Worm (Caenorhabditis elegans) whole organism, L4 larva: ENCODE results near the gene C56A3.8.

Source experiments
- F26F4.8 ChIP-seq: fragments of 200-800 bp; sonication (Bioruptor generic); conservative IDR thresholded peaks from 2 replicates; pipeline ENCODE4 v1.3.6; 2022; ENCODE audit warnings: missing genetic modification characterization, missing compliant biosample characterization
- R02D3.7 ChIP-seq: fragments of 150-350 bp; sonication (generic microtip); optimal IDR thresholded peaks from 3 replicates; lab custom pipeline; 2014; ENCODE audit warnings: missing biosample characterization, missing genetic modification characterization
- ZK546.5 ChIP-seq, 2 experiments: sonication (generic microtip); optimal IDR thresholded peaks; 2 replicates each; lab custom pipeline; 2017; ENCODE audit warnings: missing biosample characterization in 2 of 2, missing genetic modification characterization in 2 of 2
- attf-4 ChIP-seq: sonication (generic microtip); optimal IDR thresholded peaks from 3 replicates; lab custom pipeline; 2017; ENCODE audit warnings: missing biosample characterization, missing genetic modification characterization
- ceh-82 ChIP-seq: sonication (generic microtip); optimal IDR thresholded peaks from 2 replicates; lab custom pipeline; 2017; ENCODE audit warnings: missing biosample characterization, missing genetic modification characterization
- lsy-2 ChIP-seq, 2 experiments: fragments of 150-350 bp in 1 of 2; sonication (generic microtip) in 1 of 2; optimal IDR thresholded peaks; 2 replicates each; lab custom pipeline; 2014 to 2017; ENCODE audit warnings: missing biosample characterization in 2 of 2, missing genetic modification characterization in 2 of 2
- mes-2 ChIP-seq: sonication (generic microtip); optimal IDR thresholded peaks from 2 replicates; lab custom pipeline; 2016; ENCODE audit warnings: missing genotype, mild to moderate bottlenecking, missing genetic modification characterization, missing compliant biosample characterization; ENCODE audit not compliant: poor library complexity, severe bottlenecking
- nhr-10 ChIP-seq: fragments of 150-350 bp; optimal IDR thresholded peaks from 2 replicates; lab custom pipeline; 2014; ENCODE audit warnings: missing biosample characterization, missing genetic modification characterization
- snpc-4 ChIP-seq: fragments of 150-350 bp; optimal IDR thresholded peaks from 2 replicates; lab custom pipeline; 2014; ENCODE audit warnings: missing biosample characterization, missing genetic modification characterization

ce11 chrV:13577463-13577862 lies 17.4 kb downstream of the C56A3.8 start:
- TF ChIP-seq snpc-4 (tag; lab: Kevin White, UChicago) = no peak
- TF ChIP-seq F26F4.8 (GFP tag; lab: Robert Waterston, UW) = no peak
- TF ChIP-seq R02D3.7 (tag; lab: Kevin White, UChicago) = no peak
- no peak for TF ChIP-seq nhr-10 (tag; lab: Kevin White, UChicago)
- TF ChIP-seq lsy-2 (tag; optimal IDR thresholded peaks at IDR 0.05; lab: Kevin White, UChicago) = no peak
- no peak for TF ChIP-seq ceh-82 (tag; lab: Kevin White, UChicago)
- TF ChIP-seq ZK546.5 (tag; optimal IDR thresholded peaks at IDR 0.05; lab: Kevin White, UChicago) = no peak
- no peak for TF ChIP-seq attf-4 (tag; lab: Kevin White, UChicago)
- no peak for TF ChIP-seq mes-2 (tag; lab: Kevin White, UChicago)
